Worm (Caenorhabditis elegans) whole organism, young adult: Measurements from ENCODE around the gene F52E4.5.

ENCODE experiments used
- B0019.2 ChIP-seq: fragments of 200-800 bp; sonication (Bioruptor generic); conservative IDR thresholded peaks from 2 replicates; pipeline ENCODE4 v1.3.6; 2022; ENCODE audit warnings: missing genetic modification reagents, missing genetic modification characterization, missing compliant biosample characterization
- B0261.1 ChIP-seq: sonication (generic microtip); optimal IDR thresholded peaks from 2 replicates; lab custom pipeline; 2016; ENCODE audit warnings: mild to moderate bottlenecking, missing genetic modification characterization, moderate library complexity, missing compliant biosample characterization
- C17E4.6 ChIP-seq: fragments of 200-800 bp; sonication (Bioruptor generic); IDR thresholded peaks from 2 replicates; pipeline ENCODE4 v1.3.6; 2022; ENCODE audit warnings: missing genetic modification reagents, missing genetic modification characterization, missing compliant biosample characterization
- F52B5.7 ChIP-seq: sonication (generic microtip); optimal IDR thresholded peaks from 2 replicates; lab custom pipeline; 2016; ENCODE audit warnings: mild to moderate bottlenecking, missing genetic modification characterization, missing compliant biosample characterization
- Y53G8AR.9 ChIP-seq: fragments of 200-800 bp; sonication (Bioruptor generic); conservative IDR thresholded peaks from 2 replicates; pipeline ENCODE4 v1.3.6; 2022; ENCODE audit warnings: missing genetic modification reagents, missing genetic modification characterization, missing compliant biosample characterization
- Y67H2A.10 ChIP-seq: fragments of 200-800 bp; sonication (Bioruptor generic); conservative IDR thresholded peaks from 2 replicates; pipeline ENCODE4 v1.3.6; 2022; ENCODE audit warnings: missing genetic modification reagents, missing genetic modification characterization, missing compliant biosample characterization
- akir-1 ChIP-seq: fragments of 200-800 bp; sonication (Bioruptor generic); optimal IDR thresholded peaks from 2 replicates; lab custom pipeline; 2018; ENCODE audit warnings: mild to moderate bottlenecking, missing genetic modification characterization, moderate library complexity, missing compliant biosample characterization
- atf-7 ChIP-seq: sonication (generic microtip); optimal IDR thresholded peaks from 2 replicates; lab custom pipeline; 2017; ENCODE audit warnings: mild to moderate bottlenecking, missing genetic modification characterization, missing compliant biosample characterization
- attf-3 ChIP-seq: fragments of 200-800 bp; sonication (Bioruptor generic); conservative IDR thresholded peaks from 2 replicates; pipeline ENCODE4 v1.3.6; 2022; ENCODE audit warnings: missing genetic modification reagents, missing genetic modification characterization, missing compliant biosample characterization
- attf-6 ChIP-seq: fragments of 200-800 bp; sonication (Bioruptor generic); IDR thresholded peaks from 2 replicates; pipeline ENCODE4 v1.3.6; 2022; ENCODE audit warnings: missing genetic modification reagents, missing genetic modification characterization, missing compliant biosample characterization
- ceh-40 ChIP-seq: fragments of 200-800 bp; sonication (Bioruptor generic); IDR thresholded peaks from 2 replicates; pipeline ENCODE4 v1.3.6; 2022; ENCODE audit warnings: missing genetic modification characterization, missing compliant biosample characterization
- ceh-91 ChIP-seq: fragments of 200-800 bp; sonication (Bioruptor generic); IDR thresholded peaks from 2 replicates; pipeline ENCODE4 v1.3.6; 2022; ENCODE audit warnings: missing genetic modification reagents, missing genetic modification characterization, missing compliant biosample characterization
- chd-7 ChIP-seq: sonication (generic microtip); optimal IDR thresholded peaks from 2 replicates; lab custom pipeline; 2016; ENCODE audit warnings: mild to moderate bottlenecking, missing genetic modification characterization, moderate library complexity, missing compliant biosample characterization
- dpff-1 ChIP-seq: sonication (generic microtip); optimal IDR thresholded peaks from 2 replicates; lab custom pipeline; 2017; ENCODE audit warnings: mild to moderate bottlenecking, missing genetic modification characterization, missing compliant biosample characterization
- efl-1 ChIP-seq: fragments of 150-350 bp; optimal IDR thresholded peaks from 2 replicates; lab custom pipeline; 2014; ENCODE audit warnings: missing biosample characterization, missing genetic modification reagents, missing genetic modification characterization
- fkh-3 ChIP-seq: sonication (generic microtip); optimal IDR thresholded peaks from 2 replicates; lab custom pipeline; 2016; ENCODE audit warnings: mild to moderate bottlenecking, missing genetic modification characterization, missing compliant biosample characterization
- him-1 ChIP-seq: sonication (generic microtip); optimal IDR thresholded peaks from 2 replicates; lab custom pipeline; 2016; ENCODE audit warnings: missing genotype, missing genetic modification reagents, missing genetic modification characterization, missing compliant biosample characterization
- hlh-12 ChIP-seq: sonication (generic microtip); optimal IDR thresholded peaks from 2 replicates; lab custom pipeline; 2016; ENCODE audit warnings: missing genetic modification characterization, missing compliant biosample characterization
- hlh-26 ChIP-seq: fragments of 200-800 bp; sonication (Bioruptor generic); conservative IDR thresholded peaks from 2 replicates; pipeline ENCODE4 v1.3.6; 2022; ENCODE audit warnings: missing genetic modification reagents, missing genetic modification characterization, missing compliant biosample characterization
- hmg-1.2 ChIP-seq: fragments of 200-800 bp; sonication (Bioruptor generic); IDR thresholded peaks from 2 replicates; pipeline ENCODE4 v1.3.6; 2022; ENCODE audit warnings: missing genetic modification reagents, missing genetic modification characterization, missing compliant biosample characterization
- hmg-20 ChIP-seq: fragments of 200-800 bp; sonication (Bioruptor generic); IDR thresholded peaks from 2 replicates; pipeline ENCODE4 v1.3.6; 2022; ENCODE audit warnings: missing genetic modification reagents, missing genetic modification characterization, missing compliant biosample characterization
- lag-1 ChIP-seq: fragments of 200-800 bp; sonication (Bioruptor generic); IDR thresholded peaks from 2 replicates; pipeline ENCODE4 v1.3.6; 2022; ENCODE audit warnings: missing genetic modification reagents, missing genetic modification characterization, missing compliant biosample characterization
- let-607 ChIP-seq, 2 experiments: fragments of 200-800 bp in 1 of 2; sonication (Bioruptor generic) in 1 of 2; sonication (generic microtip) in 1 of 2; optimal IDR thresholded peaks; 2 replicates each; lab custom pipeline; 2016 to 2018; ENCODE audit warnings: mild to moderate bottlenecking in 2 of 2, missing compliant biosample characterization in 2 of 2, missing genetic modification characterization in 2 of 2, moderate library complexity in 2 of 2, missing genotype in 1 of 2
- lin-40 ChIP-seq: sonication (generic microtip); optimal IDR thresholded peaks from 2 replicates; lab custom pipeline; 2016; ENCODE audit warnings: missing genetic modification characterization, mild to moderate bottlenecking, missing compliant biosample characterization, missing genotype, missing genetic modification reagents
- lin-54 ChIP-seq: fragments of 200-800 bp; sonication (Bioruptor generic); optimal IDR thresholded peaks from 2 replicates; lab custom pipeline; 2018; ENCODE audit warnings: mild to moderate bottlenecking, missing genetic modification characterization, missing compliant biosample characterization
- lsl-1 ChIP-seq: fragments of 200-800 bp; sonication (Bioruptor generic); optimal IDR thresholded peaks from 2 replicates; lab custom pipeline; 2018; ENCODE audit warnings: mild to moderate bottlenecking, missing genetic modification characterization, moderate library complexity, missing compliant biosample characterization
- lsy-27 ChIP-seq: sonication (generic microtip); optimal IDR thresholded peaks from 2 replicates; lab custom pipeline; 2017; ENCODE audit warnings: missing genetic modification characterization, mild to moderate bottlenecking, missing compliant biosample characterization, antibody characterized with exemption, missing genotype, borderline replicate concordance; ENCODE audit not compliant: insufficient read depth
- madf-10 ChIP-seq: sonication (generic microtip); optimal IDR thresholded peaks from 2 replicates; lab custom pipeline; 2016; ENCODE audit warnings: mild to moderate bottlenecking, missing genetic modification characterization, missing compliant biosample characterization
- mcd-1 ChIP-seq: fragments of 200-800 bp; sonication (Bioruptor generic); IDR thresholded peaks from 2 replicates; pipeline ENCODE4 v1.3.6; 2022; ENCODE audit warnings: missing genetic modification reagents, missing genetic modification characterization, missing compliant biosample characterization
- nfya-1 ChIP-seq: sonication (generic microtip); optimal IDR thresholded peaks from 2 replicates; lab custom pipeline; 2017; ENCODE audit warnings: antibody characterized with exemption, missing compliant biosample characterization, missing genetic modification characterization, borderline replicate concordance; ENCODE audit not compliant: insufficient read depth
- nhr-179 ChIP-seq: sonication (generic microtip); optimal IDR thresholded peaks from 2 replicates; lab custom pipeline; 2016; ENCODE audit warnings: mild to moderate bottlenecking, missing genetic modification characterization, missing compliant biosample characterization
- nhr-27 ChIP-seq: fragments of 200-800 bp; sonication (Bioruptor generic); optimal IDR thresholded peaks from 2 replicates; lab custom pipeline; 2018; ENCODE audit warnings: mild to moderate bottlenecking, missing genetic modification characterization, moderate library complexity, missing compliant biosample characterization
- nhr-90 ChIP-seq: sonication (generic microtip); optimal IDR thresholded peaks from 2 replicates; lab custom pipeline; 2016; ENCODE audit warnings: missing genotype, mild to moderate bottlenecking, missing genetic modification characterization, missing compliant biosample characterization
- pbrm-1 ChIP-seq: fragments of 200-800 bp; sonication (Bioruptor generic); IDR thresholded peaks from 2 replicates; pipeline ENCODE4 v1.3.6; 2022; ENCODE audit warnings: missing genetic modification reagents, missing genetic modification characterization, missing compliant biosample characterization
- rcor-1 ChIP-seq: fragments of 200-800 bp; sonication (Bioruptor generic); IDR thresholded peaks from 2 replicates; pipeline ENCODE4 v1.3.6; 2022; ENCODE audit warnings: missing genetic modification reagents, missing genetic modification characterization, missing compliant biosample characterization
- rec-8 ChIP-seq, 2 experiments: sonication (generic microtip); optimal IDR thresholded peaks; 2 replicates each; lab custom pipeline; 2016; ENCODE audit warnings: mild to moderate bottlenecking in 2 of 2, missing genetic modification characterization in 2 of 2, missing genetic modification reagents in 2 of 2, missing genotype in 2 of 2, missing biosample characterization in 1 of 2, missing compliant biosample characterization in 1 of 2, moderate library complexity in 1 of 2
- sdz-38 ChIP-seq: sonication (generic microtip); optimal IDR thresholded peaks from 2 replicates; lab custom pipeline; 2016; ENCODE audit warnings: missing genotype, missing genetic modification characterization, missing compliant biosample characterization
- sea-2 ChIP-seq: fragments of 200-800 bp; sonication (Bioruptor generic); IDR thresholded peaks from 2 replicates; pipeline ENCODE4 v1.3.6; 2022; ENCODE audit warnings: missing genetic modification characterization, missing compliant biosample characterization
- snpc-1.1 ChIP-seq: sonication (generic microtip); optimal IDR thresholded peaks from 2 replicates; lab custom pipeline; 2017; ENCODE audit warnings: missing genetic modification characterization, mild to moderate bottlenecking, missing compliant biosample characterization, antibody characterized with exemption, moderate library complexity, missing genotype, missing genetic modification reagents; ENCODE audit not compliant: insufficient read depth
- snpc-4 ChIP-seq, 5 experiments: fragments of 150-350 bp in 1 of 5; sonication (generic microtip) in 4 of 5; optimal IDR thresholded peaks; 2 replicates each; lab custom pipeline; 2014 to 2018; ENCODE audit warnings: missing genetic modification characterization in 5 of 5, missing biosample characterization in 3 of 5, antibody characterized with exemption in 2 of 5, mild to moderate bottlenecking in 2 of 5, missing compliant biosample characterization in 2 of 5, missing genotype in 2 of 5, moderate library complexity in 2 of 5, missing genetic modification reagents in 1 of 5
- somi-1 ChIP-seq: fragments of 200-800 bp; sonication (Bioruptor generic); optimal IDR thresholded peaks from 2 replicates; lab custom pipeline; 2018; ENCODE audit warnings: mild to moderate bottlenecking, missing genetic modification characterization, missing compliant biosample characterization
- tbp1 ChIP-seq: fragments of 200-800 bp; sonication (Bioruptor generic); optimal IDR thresholded peaks from 2 replicates; lab custom pipeline; 2018; ENCODE audit warnings: mild to moderate bottlenecking, missing genetic modification characterization, missing compliant biosample characterization
- tlf-1 ChIP-seq: fragments of 200-800 bp; sonication (Bioruptor generic); optimal IDR thresholded peaks from 2 replicates; lab custom pipeline; 2018; ENCODE audit warnings: mild to moderate bottlenecking, missing genetic modification characterization, missing compliant biosample characterization
- unc-62 ChIP-seq: fragments of 150-350 bp; optimal IDR thresholded peaks from 2 replicates; lab custom pipeline; 2014; ENCODE audit warnings: missing biosample characterization, missing genetic modification reagents, missing genetic modification characterization
- ztf-25 ChIP-seq: fragments of 200-800 bp; sonication (Bioruptor generic); IDR thresholded peaks from 2 replicates; pipeline ENCODE4 v1.3.6; 2022; ENCODE audit warnings: missing genetic modification reagents, missing genetic modification characterization, missing compliant biosample characterization
- ztf-26 ChIP-seq: sonication (generic microtip); optimal IDR thresholded peaks from 2 replicates; lab custom pipeline; 2017; ENCODE audit warnings: missing genetic modification characterization, missing compliant biosample characterization
- ztf-3 ChIP-seq: fragments of 200-800 bp; sonication (Bioruptor generic); optimal IDR thresholded peaks from 2 replicates; lab custom pipeline; 2018; ENCODE audit warnings: mild to moderate bottlenecking, missing genetic modification characterization, missing compliant biosample characterization

F52E4.5 gene

ce11 chrX:3035972-3036379 is 51.2 kb downstream of the F52E4.5 start:
- TF ChIP-seq let-607 (tag; optimal IDR thresholded peaks at IDR 0.05; lab: Kevin White, UChicago) = peak; percentile 74 to 88
- TF ChIP-seq tlf-1 (GFP tag; lab: Kevin White, UChicago) = peak; percentile 79
- TF ChIP-seq dpff-1 (tag; lab: Kevin White, UChicago) = peak; percentile 77
- peak; percentile 95 to 96 for TF ChIP-seq rec-8 (tag; optimal IDR thresholded peaks at IDR 0.05; lab: Kevin White, UChicago)
- TF ChIP-seq sea-2 (GFP tag; lab: Robert Waterston, UW) = peak; percentile 91
- peak; percentile 84 for TF ChIP-seq snpc-4 (GFP tag; optimal IDR thresholded peaks at IDR 0.05; lab: Kevin White, UChicago)
- peak in 3 of 4 experiments; percentile 86 to 90 (median 90) for TF ChIP-seq snpc-4 (tag; optimal IDR thresholded peaks at IDR 0.05; lab: Kevin White, UChicago)
- TF ChIP-seq lin-54 = peak; percentile 84
- peak; percentile 93 for TF ChIP-seq ztf-26
- TF ChIP-seq ztf-3 (GFP tag; lab: Kevin White, UChicago) = peak; percentile 71
- TF ChIP-seq snpc-1.1 (tag; lab: Kevin White, UChicago) = peak; percentile 84
- peak; percentile 95 for TF ChIP-seq nhr-27 (tag; lab: Kevin White, UChicago)
- peak; percentile 94 for TF ChIP-seq nhr-90 (tag; lab: Kevin White, UChicago)
- TF ChIP-seq akir-1 (GFP tag; lab: Kevin White, UChicago) = peak; percentile 88
- TF ChIP-seq lsl-1 (GFP tag; lab: Kevin White, UChicago) = peak; percentile 43
- peak; percentile 89 for TF ChIP-seq attf-6 (GFP tag; lab: Robert Waterston, UW)
- no peak for TF ChIP-seq unc-62 (GFP tag; lab: Kevin White, UChicago)
- peak; percentile 83 for TF ChIP-seq Y67H2A.10 (GFP tag; lab: Robert Waterston, UW)
- peak; percentile 82 for TF ChIP-seq mcd-1 (GFP tag; lab: Robert Waterston, UW)
- TF ChIP-seq nfya-1 (tag; lab: Kevin White, UChicago) = no peak
- TF ChIP-seq chd-7 (tag; lab: Kevin White, UChicago) = peak; percentile 96
- peak; percentile 94; the same call in 1 of the 2 replicates for TF ChIP-seq lag-1
- peak; percentile 92 for TF ChIP-seq lsy-27 (tag; lab: Kevin White, UChicago)
- TF ChIP-seq C17E4.6 (GFP tag; lab: Robert Waterston, UW) = peak; percentile 80
- peak; percentile 95 for TF ChIP-seq rcor-1 (GFP tag; lab: Robert Waterston, UW)
- TF ChIP-seq him-1 (tag; lab: Kevin White, UChicago) = peak; percentile 100
- TF ChIP-seq fkh-3 (tag; lab: Kevin White, UChicago) = peak; percentile 97
- peak; percentile 93 for TF ChIP-seq somi-1
- TF ChIP-seq attf-3 (GFP tag; lab: Robert Waterston, UW) = peak; percentile 71
- TF ChIP-seq ceh-40 (GFP tag; lab: Robert Waterston, UW) = peak; percentile 85; the same call in 1 of the 2 replicates
- peak; percentile 92 for TF ChIP-seq madf-10 (tag; lab: Kevin White, UChicago)
- TF ChIP-seq B0019.2 (GFP tag; lab: Robert Waterston, UW) = peak; percentile 71
- peak; percentile 99 for TF ChIP-seq ztf-25 (GFP tag; lab: Robert Waterston, UW)
- peak; percentile 88 for TF ChIP-seq hlh-12 (tag; lab: Kevin White, UChicago)
- TF ChIP-seq F52B5.7 (tag; lab: Kevin White, UChicago) = peak; percentile 98
- TF ChIP-seq ceh-91 (GFP tag; lab: Robert Waterston, UW) = peak; percentile 59
- peak; percentile 98 for TF ChIP-seq hmg-1.2 (GFP tag; lab: Robert Waterston, UW)
- TF ChIP-seq atf-7 (tag; lab: Kevin White, UChicago) = peak; percentile 95
- TF ChIP-seq Y53G8AR.9 = peak; percentile 95
- TF ChIP-seq nhr-179 (tag; lab: Kevin White, UChicago) = peak; percentile 82
- peak; percentile 100 for TF ChIP-seq tbp1 (GFP tag; lab: Kevin White, UChicago)
- peak; percentile 100 for TF ChIP-seq B0261.1
- TF ChIP-seq lin-40 (tag; lab: Kevin White, UChicago) = peak; percentile 97
- no peak for TF ChIP-seq hlh-26 (GFP tag; lab: Robert Waterston, UW)
- peak; percentile 93 for TF ChIP-seq hmg-20 (GFP tag; lab: Robert Waterston, UW)
- TF ChIP-seq sdz-38 = peak; percentile 70
- TF ChIP-seq efl-1 (GFP tag; lab: Kevin White, UChicago) = no peak
- peak; percentile 96 for TF ChIP-seq pbrm-1 (GFP tag; lab: Robert Waterston, UW)
